Worm (Caenorhabditis elegans): ENCODE results near the gene gst-11.

Gene gst-11

DNA sequence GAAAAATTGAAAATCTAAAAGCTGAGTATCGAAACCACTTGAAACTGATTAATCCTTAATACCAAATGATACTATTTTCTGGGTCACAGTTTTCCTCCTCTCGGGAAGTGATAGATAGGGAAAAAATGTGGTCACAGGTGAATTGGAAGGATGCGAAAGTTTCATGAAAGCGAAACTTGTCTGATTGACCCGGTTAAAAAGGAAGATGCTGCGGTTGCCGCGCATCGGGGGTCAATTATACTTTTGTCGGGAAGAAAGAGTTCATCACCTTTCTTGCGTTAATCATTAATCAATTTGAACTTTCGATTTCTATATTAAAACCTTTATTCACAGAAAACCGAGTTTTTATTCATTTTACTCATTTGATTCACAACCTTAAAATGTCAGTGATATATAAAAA, 36.6 kb downstream of the gst-11 start:
- TF ChIP-seq lsy-27 (tag; optimal IDR thresholded peaks at IDR 0.05; ENCODE audit: borderline replicate concordance, insufficient read depth) (no peak), Y53G8AR.9 (GFP tag; conservative IDR thresholded peaks at IDR 0.05) (no peak), Y95B8A.8 (GFP tag; IDR thresholded peaks at IDR 0.05) (no peak), F33H1.4 (GFP tag; IDR thresholded peaks at IDR 0.05) (no peak), dpl-1 (GFP tag; optimal IDR thresholded peaks at IDR 0.05) (no peak), lag-1 (GFP tag; IDR thresholded peaks at IDR 0.05) (no peak), ztf-26 (tag; optimal IDR thresholded peaks at IDR 0.05) (no peak), madf-3 (GFP tag; IDR thresholded peaks at IDR 0.05) (no peak), ceh-40 (GFP tag; IDR thresholded peaks at IDR 0.05) (no peak), ztf-6 (GFP tag; IDR thresholded peaks at IDR 0.05) (no peak), bed-1 (GFP tag; IDR thresholded peaks at IDR 0.05) (no peak), die-1 (tag; optimal IDR thresholded peaks at IDR 0.05) (no peak)

DNA sequence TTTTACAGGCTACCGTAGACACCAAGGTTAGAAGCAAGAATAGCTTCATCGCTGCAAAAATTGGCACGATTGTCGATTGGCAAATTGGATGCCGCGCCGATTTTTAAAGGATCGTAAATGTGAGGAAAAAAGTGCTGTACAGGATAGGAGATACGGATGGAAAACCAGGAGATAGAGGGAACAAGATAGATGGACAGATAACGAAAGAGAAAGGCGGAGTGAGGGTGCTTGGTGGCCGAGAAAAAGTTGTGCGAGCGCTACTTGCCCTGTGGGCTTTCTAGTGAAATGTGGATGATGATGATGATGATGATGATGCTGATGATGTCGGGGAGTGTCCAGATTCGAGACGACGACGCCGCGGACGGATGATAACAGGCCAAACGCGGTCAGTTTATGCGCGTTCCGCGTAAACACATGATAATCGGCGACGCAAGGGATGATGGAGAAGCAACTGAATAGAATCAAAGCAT, 37.2 kb downstream of the gst-11 start, which contains the start of gene T27A10.6:
Gene T27A10.6, minus strand, starts transcription at position 51 of the 470 bp plus-strand sequence.
- TF ChIP-seq dpff-1 (tag; optimal IDR thresholded peaks at IDR 0.05) (no peak), D2030.7 (GFP tag; IDR thresholded peaks at IDR 0.05) (no peak), ZK185.1 (tag; optimal IDR thresholded peaks at IDR 0.05; ENCODE audit: poor library complexity, severe bottlenecking) (no peak), him-1 (tag; optimal IDR thresholded peaks at IDR 0.05) (no peak), tbx-9 (tag; optimal IDR thresholded peaks at IDR 0.05; ENCODE audit: borderline replicate concordance) (no peak), lin-35 (GFP tag; optimal IDR thresholded peaks at IDR 0.05) (no peak), lin-26 (GFP tag; IDR thresholded peaks at IDR 0.05) (no peak), egl-18 (GFP tag; IDR thresholded peaks at IDR 0.05) (no peak), F37B4.10 (GFP tag; IDR thresholded peaks at IDR 0.05) (no peak), efl-1 (GFP tag; optimal IDR thresholded peaks at IDR 0.05) (no peak), lsy-27 (tag; optimal IDR thresholded peaks at IDR 0.05; ENCODE audit: borderline replicate concordance, insufficient read depth) (no peak), attf-5 (GFP tag; optimal IDR thresholded peaks at IDR 0.05) (no peak), dox-1 (GFP tag; IDR thresholded peaks at IDR 0.05) (no peak), die-1 (tag; optimal IDR thresholded peaks at IDR 0.05) (no peak), mxl-1 (tag; optimal IDR thresholded peaks at IDR 0.05) (no peak), ceh-79 (tag; optimal IDR thresholded peaks at IDR 0.05) (no peak)

DNA sequence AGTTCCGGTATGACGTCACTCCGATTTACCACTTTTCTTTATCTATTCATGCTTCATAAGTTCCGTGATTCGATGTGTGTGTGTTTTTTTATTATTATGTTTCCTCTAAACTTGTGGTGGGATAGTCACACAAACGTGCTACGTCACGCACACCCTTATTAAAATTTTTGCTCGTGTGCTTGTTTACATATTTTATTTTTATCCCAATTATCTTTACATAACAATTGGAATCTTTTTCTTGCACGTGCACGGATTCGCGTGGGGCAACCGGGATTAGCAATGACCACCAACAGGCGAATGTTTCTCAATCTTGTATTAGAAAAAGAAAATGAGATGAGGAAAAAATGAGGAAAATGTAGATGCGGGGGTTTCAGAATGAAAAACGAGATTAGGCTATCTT, 43.0 kb downstream of the gst-11 start:
- no peak for TF ChIP-seq madf-3 (GFP tag; IDR thresholded peaks at IDR 0.05)
- no peak for TF ChIP-seq xnd-1 (tag; optimal IDR thresholded peaks at IDR 0.05)
- no peak for TF ChIP-seq sptf-2 (GFP tag; optimal IDR thresholded peaks at IDR 0.05)
- no peak for TF ChIP-seq F49E8.2 (tag; optimal IDR thresholded peaks at IDR 0.05; ENCODE audit: insufficient read depth)
- no peak for TF ChIP-seq lag-1 (GFP tag; IDR thresholded peaks at IDR 0.05)
- no peak for TF ChIP-seq F22D6.2 (tag; optimal IDR thresholded peaks at IDR 0.05)
- TF ChIP-seq lsl-1 (GFP tag; optimal IDR thresholded peaks at IDR 0.05): no peak
- no peak for TF ChIP-seq repo-1 (tag; optimal IDR thresholded peaks at IDR 0.05)
- no peak for TF ChIP-seq lsy-27 (tag; optimal IDR thresholded peaks at IDR 0.05; ENCODE audit: borderline replicate concordance, insufficient read depth)
- TF ChIP-seq ceh-100 (GFP tag; IDR thresholded peaks at IDR 0.05): no peak
- no peak for TF ChIP-seq T26A5.8 (tag; optimal IDR thresholded peaks at IDR 0.05)
- TF ChIP-seq B0035.1 (tag; optimal IDR thresholded peaks at IDR 0.05): no peak
- TF ChIP-seq C17E4.6 (GFP tag; IDR thresholded peaks at IDR 0.05): no peak
- TF ChIP-seq dpff-1 (tag; optimal IDR thresholded peaks at IDR 0.05): no peak
- TF ChIP-seq F52B5.7 (tag; optimal IDR thresholded peaks at IDR 0.05): no peak
- TF ChIP-seq F55B11.4 (tag; optimal IDR thresholded peaks at IDR 0.05; ENCODE audit: borderline replicate concordance, insufficient read depth): no peak
- no peak for TF ChIP-seq athp-1 (tag; optimal IDR thresholded peaks at IDR 0.05)
- no peak for TF ChIP-seq C06A6.2 (GFP tag; conservative IDR thresholded peaks at IDR 0.05)
